Worm (Caenorhabditis elegans) whole organism, L2 larva: ENCODE results near the gene nuc-1.
A peak's percentile ranks its signal among the peaks of the same experiment; 100 is the strongest.

Source experiments
- ceh-16 ChIP-seq: fragments of 150-350 bp; optimal IDR thresholded peaks from 2 replicates; lab custom pipeline; 2014; ENCODE audit warnings: missing biosample characterization, missing genetic modification characterization
- lin-13 ChIP-seq: fragments of 150-350 bp; optimal IDR thresholded peaks from 2 replicates; lab custom pipeline; 2014; ENCODE audit warnings: missing biosample characterization, missing genetic modification reagents, missing genetic modification characterization

ce11 chrX:9504221-9504620 is 35.5 kb upstream of the nuc-1 start:
- peak; percentile 17 for TF ChIP-seq ceh-16
- no peak for TF ChIP-seq lin-13 (GFP tag; lab: Kevin White, UChicago)
